Fruit fly (Drosophila melanogaster) whole organism, embryonic: ENCODE measurements around the gene CG5500.

Experiments
- Adf1 ChIP-seq: fragments of 200-800 bp; sonication (Bioruptor generic); IDR thresholded peaks from 2 replicates; pipeline ENCODE4 v1.3.6; 2022; ENCODE audit warnings: missing biosample characterization, missing genetic modification characterization
- CG11723 ChIP-seq: fragments of 200-800 bp; sonication (Bioruptor generic); optimal IDR thresholded peaks from 2 replicates; lab custom pipeline; 2017; ENCODE audit warnings: missing biosample characterization, mild to moderate bottlenecking, missing genetic modification characterization
- CG13123 ChIP-seq: fragments of 200-800 bp; sonication (Bioruptor generic); optimal IDR thresholded peaks from 2 replicates; lab custom pipeline; 2016; ENCODE audit warnings: missing biosample characterization, missing genetic modification characterization
- CG15696 ChIP-seq: fragments of 200-800 bp; sonication (Bioruptor generic); optimal IDR thresholded peaks from 2 replicates; lab custom pipeline; 2019; ENCODE audit warnings: missing biosample characterization, mild to moderate bottlenecking, missing genetic modification characterization, moderate library complexity
- CG16863 ChIP-seq: fragments of 200-800 bp; sonication (Bioruptor generic); optimal IDR thresholded peaks from 3 replicates; lab custom pipeline; 2016; ENCODE audit warnings: missing biosample characterization, missing genetic modification characterization
- CG17361 ChIP-seq: fragments of 200-800 bp; sonication (Bioruptor generic); IDR thresholded peaks from 3 replicates; pipeline ENCODE4 v1.3.6; 2022; ENCODE audit warnings: missing biosample characterization, missing genetic modification characterization
- CG2199 ChIP-seq: fragments of 200-800 bp; sonication (Bioruptor generic); IDR thresholded peaks from 3 replicates; pipeline ENCODE4 v1.3.6; 2022; ENCODE audit warnings: missing biosample characterization, missing genetic modification characterization
- CG30403 ChIP-seq: fragments of 200-800 bp; sonication (Bioruptor generic); optimal IDR thresholded peaks from 3 replicates; lab custom pipeline; 2016; ENCODE audit warnings: missing biosample characterization, missing genetic modification characterization
- CG31388 ChIP-seq: fragments of 200-800 bp; sonication (Bioruptor generic); optimal IDR thresholded peaks from 2 replicates; lab custom pipeline; 2016; ENCODE audit warnings: missing biosample characterization, missing genetic modification characterization
- CG3995 ChIP-seq: fragments of 200-800 bp; sonication (Bioruptor generic); optimal IDR thresholded peaks from 3 replicates; lab custom pipeline; 2016; ENCODE audit warnings: missing biosample characterization, missing genetic modification characterization
- CG6175 ChIP-seq: fragments of 200-800 bp; sonication (Bioruptor generic); IDR thresholded peaks from 3 replicates; pipeline ENCODE4 v1.3.6; 2022; ENCODE audit warnings: missing biosample characterization, missing genetic modification characterization
- CG6254 ChIP-seq: fragments of 200-800 bp; sonication (Bioruptor generic); optimal IDR thresholded peaks from 3 replicates; lab custom pipeline; 2017; ENCODE audit warnings: mild to moderate bottlenecking, missing biosample characterization, missing genetic modification reagents, missing genetic modification characterization
- CG7963 ChIP-seq: fragments of 200-800 bp; sonication (Bioruptor generic); IDR thresholded peaks from 3 replicates; pipeline ENCODE4 v1.3.6; 2022; ENCODE audit warnings: missing biosample characterization, missing genetic modification characterization; ENCODE audit not compliant: partially characterized antibody
- CG8765 ChIP-seq: fragments of 200-800 bp; sonication (Bioruptor generic); IDR thresholded peaks from 2 replicates; pipeline ENCODE4 v1.3.6; 2022; ENCODE audit warnings: missing biosample characterization, missing genetic modification characterization
- CG9437 ChIP-seq: fragments of 200-800 bp; sonication (Bioruptor generic); optimal IDR thresholded peaks from 2 replicates; lab custom pipeline; 2018; ENCODE audit warnings: missing biosample characterization, mild to moderate bottlenecking, missing genetic modification characterization
- Doc2 ChIP-seq: fragments of 200-800 bp; sonication (Bioruptor generic); IDR thresholded peaks from 2 replicates; pipeline ENCODE4 v1.3.6; 2022; ENCODE audit warnings: missing biosample characterization, missing genetic modification characterization
- Fer3 ChIP-seq: fragments of 200-800 bp; sonication (Bioruptor generic); optimal IDR thresholded peaks from 2 replicates; lab custom pipeline; 2018; ENCODE audit warnings: missing biosample characterization, mild to moderate bottlenecking, missing genetic modification characterization, moderate library complexity
- Gug ChIP-seq: fragments of 200-800 bp; sonication (Bioruptor generic); IDR thresholded peaks from 4 replicates; pipeline ENCODE4 v1.3.6; 2022; ENCODE audit warnings: missing biosample characterization, missing genetic modification characterization
- HmgZ ChIP-seq: fragments of 200-800 bp; sonication (Bioruptor generic); optimal IDR thresholded peaks from 2 replicates; lab custom pipeline; 2018; ENCODE audit warnings: missing biosample characterization, mild to moderate bottlenecking, missing genetic modification characterization
- Hmx ChIP-seq: fragments of 200-800 bp; sonication (Bioruptor generic); optimal IDR thresholded peaks from 2 replicates; lab custom pipeline; 2016; ENCODE audit warnings: missing biosample characterization, missing genetic modification characterization
- Hr39 ChIP-seq: fragments of >200 bp; optimal IDR thresholded peaks from 2 replicates; lab custom pipeline; 2017
- Lim3 ChIP-seq: fragments of 200-800 bp; sonication (Bioruptor generic); IDR thresholded peaks from 2 replicates; pipeline ENCODE4 v1.3.6; 2022; ENCODE audit warnings: missing biosample characterization, missing genetic modification characterization
- Myb ChIP-seq: fragments of 200-800 bp; sonication (Bioruptor generic); optimal IDR thresholded peaks from 2 replicates; lab custom pipeline; 2016; ENCODE audit warnings: missing biosample characterization, missing genetic modification characterization
- Ptx1 ChIP-seq: fragments of 200-800 bp; sonication (Bioruptor generic); IDR thresholded peaks from 2 replicates; pipeline ENCODE4 v1.3.6; 2022; ENCODE audit warnings: missing biosample characterization, missing genetic modification characterization
- TFAM ChIP-seq: fragments of 200-800 bp; sonication (Bioruptor generic); optimal IDR thresholded peaks from 2 replicates; lab custom pipeline; 2017; ENCODE audit warnings: missing biosample characterization, missing genetic modification characterization, inconsistent platforms
- Xrp1 ChIP-seq: fragments of 200-800 bp; sonication (Bioruptor generic); IDR thresholded peaks from 2 replicates; pipeline ENCODE4 v1.3.6; 2022; ENCODE audit warnings: missing biosample characterization, missing genetic modification characterization
- al ChIP-seq: fragments of 200-800 bp; sonication (Bioruptor generic); IDR thresholded peaks from 2 replicates; pipeline ENCODE4 v1.3.6; 2022; ENCODE audit warnings: missing biosample characterization, missing genetic modification characterization
- ase ChIP-seq: fragments of 200-800 bp; sonication (Bioruptor generic); IDR thresholded peaks from 3 replicates; pipeline ENCODE4 v1.3.6; 2022; ENCODE audit warnings: missing biosample characterization, missing genetic modification characterization
- bsh ChIP-seq, 2 experiments: fragments of 200-800 bp; sonication (Bioruptor generic); optimal IDR thresholded peaks; 2 replicates each; lab custom pipeline; 2017 to 2018; ENCODE audit warnings: mild to moderate bottlenecking in 2 of 2, missing biosample characterization in 2 of 2, missing genetic modification characterization in 2 of 2, moderate library complexity in 1 of 2
- chm ChIP-seq: fragments of 200-800 bp; sonication (Bioruptor generic); IDR thresholded peaks from 2 replicates; pipeline ENCODE4 v1.3.6; 2022; ENCODE audit warnings: missing biosample characterization, missing genetic modification characterization
- corto ChIP-seq: fragments of 200-800 bp; sonication (Bioruptor generic); optimal IDR thresholded peaks from 2 replicates; lab custom pipeline; 2016; ENCODE audit warnings: missing biosample characterization, mild to moderate bottlenecking, missing genetic modification characterization, moderate library complexity
- crol ChIP-seq: fragments of 200-800 bp; sonication (Bioruptor generic); IDR thresholded peaks from 2 replicates; pipeline ENCODE4 v1.3.6; 2022; ENCODE audit warnings: missing biosample characterization, missing genetic modification characterization
- disco-r ChIP-seq: fragments of 200-800 bp; sonication (Bioruptor generic); optimal IDR thresholded peaks from 2 replicates; lab custom pipeline; 2016; ENCODE audit warnings: missing biosample characterization, missing genetic modification characterization
- fd102C ChIP-seq: fragments of 200-800 bp; sonication (Bioruptor generic); optimal IDR thresholded peaks from 2 replicates; lab custom pipeline; 2018; ENCODE audit warnings: missing biosample characterization, mild to moderate bottlenecking, missing genetic modification characterization, moderate library complexity
- fd3F ChIP-seq: fragments of 200-800 bp; sonication (Bioruptor generic); optimal IDR thresholded peaks from 2 replicates; lab custom pipeline; 2018; ENCODE audit warnings: missing biosample characterization, mild to moderate bottlenecking, missing genetic modification characterization, moderate library complexity
- fru ChIP-seq: fragments of >200 bp; optimal IDR thresholded peaks from 2 replicates; lab custom pipeline; 2017
- gcm2 ChIP-seq: fragments of 200-800 bp; sonication (Bioruptor generic); optimal IDR thresholded peaks from 2 replicates; lab custom pipeline; 2016; ENCODE audit warnings: missing biosample characterization, missing genetic modification characterization
- jing ChIP-seq: fragments of 200-800 bp; sonication (Bioruptor generic); optimal IDR thresholded peaks from 2 replicates; lab custom pipeline; 2018; ENCODE audit warnings: missing biosample characterization, mild to moderate bottlenecking, missing genetic modification characterization
- jumu ChIP-seq: fragments of 200-800 bp; sonication (Bioruptor generic); optimal IDR thresholded peaks from 3 replicates; lab custom pipeline; 2016; ENCODE audit warnings: missing biosample characterization, missing genetic modification characterization
- kay ChIP-seq: fragments of 200-800 bp; sonication (Bioruptor generic); optimal IDR thresholded peaks from 2 replicates; lab custom pipeline; 2016; ENCODE audit warnings: missing biosample characterization, missing genetic modification characterization
- maf-S ChIP-seq: fragments of 200-800 bp; sonication (Bioruptor generic); optimal IDR thresholded peaks from 2 replicates; lab custom pipeline; 2016; ENCODE audit warnings: missing biosample characterization, missing genetic modification characterization
- nerfin-2 ChIP-seq: fragments of 200-800 bp; sonication (Bioruptor generic); IDR thresholded peaks from 2 replicates; pipeline ENCODE4 v1.3.6; 2022; ENCODE audit warnings: missing biosample characterization, missing genetic modification characterization; ENCODE audit not compliant: partially characterized antibody
- nom ChIP-seq: fragments of 200-800 bp; sonication (Bioruptor generic); optimal IDR thresholded peaks from 2 replicates; lab custom pipeline; 2017; ENCODE audit warnings: missing biosample characterization, missing genetic modification characterization, mild to moderate bottlenecking, moderate library complexity, missing genetic modification reagents
- pnt ChIP-seq: fragments of 200-800 bp; sonication (Bioruptor generic); optimal IDR thresholded peaks from 3 replicates; lab custom pipeline; 2016; ENCODE audit warnings: missing biosample characterization, missing genetic modification characterization
- sens-2 ChIP-seq: fragments of 200-800 bp; sonication (Bioruptor generic); IDR thresholded peaks from 2 replicates; pipeline ENCODE4 v1.3.6; 2022; ENCODE audit warnings: missing biosample characterization, missing genetic modification characterization
- seq ChIP-seq: fragments of 200-800 bp; sonication (Bioruptor generic); IDR thresholded peaks from 2 replicates; pipeline ENCODE4 v1.3.6; 2022; ENCODE audit warnings: missing biosample characterization, missing genetic modification characterization
- sima ChIP-seq: fragments of 200-800 bp; sonication (Bioruptor generic); optimal IDR thresholded peaks from 2 replicates; lab custom pipeline; 2016; ENCODE audit warnings: missing biosample characterization, missing genetic modification characterization
- sna ChIP-seq: fragments of 200-800 bp; sonication (Bioruptor generic); IDR thresholded peaks from 2 replicates; pipeline ENCODE4 v1.3.6; 2022; ENCODE audit warnings: missing biosample characterization, missing genetic modification characterization; ENCODE audit not compliant: partially characterized antibody
- stwl ChIP-seq: fragments of 200-800 bp; sonication (Bioruptor generic); optimal IDR thresholded peaks from 3 replicates; lab custom pipeline; 2018; ENCODE audit warnings: missing biosample characterization, mild to moderate bottlenecking, missing genetic modification characterization, moderate library complexity
- tin ChIP-seq: fragments of 200-800 bp; sonication (Bioruptor generic); optimal IDR thresholded peaks from 3 replicates; lab custom pipeline; 2016; ENCODE audit warnings: missing biosample characterization, missing genetic modification characterization
- ttk ChIP-seq: fragments of 200-800 bp; sonication (Bioruptor generic); IDR thresholded peaks from 2 replicates; pipeline ENCODE4 v2.1.2; 2022; ENCODE audit warnings: missing biosample characterization, missing genetic modification characterization
- twi ChIP-seq: fragments of 200-800 bp; optimal IDR thresholded peaks from 2 replicates; lab custom pipeline; 2019; ENCODE audit warnings: missing biosample characterization, mild to moderate bottlenecking, missing genetic modification characterization, moderate library complexity
- unc-4 ChIP-seq: fragments of 200-800 bp; sonication (Bioruptor generic); IDR thresholded peaks from 2 replicates; pipeline ENCODE4 v1.3.6; 2022; ENCODE audit warnings: missing biosample characterization, missing genetic modification characterization; ENCODE audit not compliant: partially characterized antibody

The CG5500 gene

dm6 chr3R:26853699-26854098 is 22.7 kb upstream of the CG5500 start (continued):
- TF ChIP-seq maf-S (GFP tag; lab: Kevin White, UChicago) (no peak), Doc2 (GFP tag; lab: Robert Waterston, UW) (no peak), pnt (GFP tag; lab: Kevin White, UChicago) (no peak), Ptx1 (GFP tag; lab: Robert Waterston, UW) (peak; percentile 49), gcm2 (GFP tag; lab: Kevin White, UChicago) (no peak), twi (tag; lab: Kevin White, UChicago) (no peak), Fer3 (tag; lab: Kevin White, UChicago) (no peak), ttk (peak; percentile 30; the same call in 1 of the 2 replicates), corto (GFP tag; lab: Kevin White, UChicago) (no peak), CG15696 (no peak), Xrp1 (peak; percentile 26; the same call in 1 of the 2 replicates), CG11723 (GFP tag; lab: Kevin White, UChicago) (no peak), ase (no peak), CG31388 (GFP tag; lab: Kevin White, UChicago) (no peak), chm (GFP tag; lab: Robert Waterston, UW) (no peak), CG2199 (GFP tag; lab: Robert Waterston, UW) (no peak), nerfin-2 (GFP tag; lab: Robert Waterston, UW) (no peak), seq (GFP tag; lab: Robert Waterston, UW) (no peak), kay (GFP tag; lab: Kevin White, UChicago) (no peak), unc-4 (GFP tag; lab: Robert Waterston, UW) (no peak), CG17361 (no peak), tin (no peak), sens-2 (GFP tag; lab: Robert Waterston, UW) (no peak), CG9437 (peak; percentile 80), CG6254 (GFP tag; lab: Kevin White, UChicago) (no peak), Adf1 (GFP tag; lab: Robert Waterston, UW) (no peak), CG7963 (GFP tag; lab: Robert Waterston, UW) (no peak), nom (GFP tag; lab: Kevin White, UChicago) (no peak), sima (no peak), fru (lab: Kevin White, UChicago) (no peak), CG8765 (GFP tag; lab: Robert Waterston, UW) (no peak), CG30403 (GFP tag; lab: Kevin White, UChicago) (peak; percentile 11), Hr39 (lab: Kevin White, UChicago) (no peak), Myb (GFP tag; lab: Kevin White, UChicago) (no peak), fd102C (no peak), HmgZ (tag; lab: Kevin White, UChicago) (no peak), CG3995 (GFP tag; lab: Kevin White, UChicago) (no peak), CG6175 (GFP tag; lab: Robert Waterston, UW) (no peak), fd3F (no peak), disco-r (GFP tag; lab: Kevin White, UChicago) (no peak), Lim3 (GFP tag; lab: Robert Waterston, UW) (no peak), jumu (GFP tag; lab: Kevin White, UChicago) (peak; percentile 4), stwl (tag; lab: Kevin White, UChicago) (no peak), crol (GFP tag; lab: Robert Waterston, UW) (peak; percentile 21; the same call in 1 of the 2 replicates), bsh (GFP tag; optimal IDR thresholded peaks at IDR 0.05; lab: Kevin White, UChicago) (peak in 1 of 2 experiments; percentile 1), al (no peak), TFAM (GFP tag; lab: Kevin White, UChicago) (no peak), Gug (GFP tag; lab: Robert Waterston, UW) (peak; percentile 33; the same call in 1 of the 4 replicates), CG16863 (GFP tag; lab: Kevin White, UChicago) (peak; percentile 26), CG13123 (no peak), jing (GFP tag; lab: Kevin White, UChicago) (no peak), sna (no peak), Hmx (GFP tag; lab: Kevin White, UChicago) (no peak)
